Worm (Caenorhabditis elegans) whole organism, L3 larva: ENCODE data around the gene oac-20.

Experiments used
- R02D3.7 ChIP-seq: fragments of 150-350 bp; optimal IDR thresholded peaks from 2 replicates; lab custom pipeline; 2014; ENCODE audit warnings: missing biosample characterization, missing genetic modification characterization
- aly-2 ChIP-seq: fragments of 150-350 bp; optimal IDR thresholded peaks from 2 replicates; lab custom pipeline; 2014; ENCODE audit warnings: missing biosample characterization, missing genetic modification characterization
- ama-1 ChIP-seq: fragments of 150-350 bp; optimal IDR thresholded peaks from 2 replicates; lab custom pipeline; 2018
- ceh-28 ChIP-seq: fragments of 150-350 bp; optimal IDR thresholded peaks from 2 replicates; lab custom pipeline; 2014; ENCODE audit warnings: missing biosample characterization, missing genetic modification reagents, missing genetic modification characterization
- elt-1 ChIP-seq: fragments of 150-350 bp; optimal IDR thresholded peaks from 2 replicates; lab custom pipeline; 2014; ENCODE audit warnings: missing biosample characterization, missing genetic modification characterization
- fkh-10 ChIP-seq: sonication (generic microtip); optimal IDR thresholded peaks from 2 replicates; lab custom pipeline; 2017; ENCODE audit warnings: missing biosample characterization, missing genetic modification reagents, missing genetic modification characterization
- fos-1 ChIP-seq: fragments of 150-350 bp; optimal IDR thresholded peaks from 2 replicates; lab custom pipeline; 2014; ENCODE audit warnings: missing biosample characterization, missing genetic modification characterization
- lin-39 ChIP-seq: fragments of 150-350 bp; optimal IDR thresholded peaks from 2 replicates; lab custom pipeline; 2018; ENCODE audit warnings: missing biosample characterization, missing genetic modification reagents, missing genetic modification characterization
- mdl-1 ChIP-seq: fragments of 150-350 bp; optimal IDR thresholded peaks from 2 replicates; lab custom pipeline; 2014; ENCODE audit warnings: missing biosample characterization, missing genetic modification characterization
- nfya-1 ChIP-seq: sonication (generic microtip); optimal IDR thresholded peaks from 2 replicates; lab custom pipeline; 2017; ENCODE audit warnings: missing genetic modification characterization, mild to moderate bottlenecking, missing compliant biosample characterization, antibody characterized with exemption, moderate library complexity; ENCODE audit not compliant: insufficient read depth
- nhr-12 ChIP-seq: fragments of 150-350 bp; optimal IDR thresholded peaks from 2 replicates; lab custom pipeline; 2014; ENCODE audit warnings: missing biosample characterization, missing genetic modification characterization
- nhr-25 ChIP-seq: sonication (generic microtip); optimal IDR thresholded peaks from 2 replicates; lab custom pipeline; 2017; ENCODE audit warnings: missing biosample characterization, missing genetic modification characterization
- nhr-76 ChIP-seq: fragments of 150-350 bp; sonication (generic microtip); optimal IDR thresholded peaks from 5 replicates; lab custom pipeline; 2014; ENCODE audit warnings: missing biosample characterization, missing genetic modification characterization
- pha-4 ChIP-seq: fragments of 150-350 bp; optimal IDR thresholded peaks from 2 replicates; lab custom pipeline; 2014; ENCODE audit warnings: missing biosample characterization, missing genetic modification reagents, missing genetic modification characterization

ce11 chrV:15969653-15970052, 8.9 kb upstream of the oac-20 start, which contains the start of gene F36G9.7:
- TF ChIP-seq ceh-28 (no peak), elt-1 (tag; lab: Kevin White, UChicago) (no peak), fkh-10 (GFP tag; lab: Kevin White, UChicago) (no peak), nfya-1 (no peak), nhr-76 (no peak), pha-4 (tag; lab: Kevin White, UChicago) (no peak), ama-1 (no peak), mdl-1 (tag; lab: Kevin White, UChicago) (no peak), nhr-12 (no peak), nhr-25 (no peak), R02D3.7 (tag; lab: Kevin White, UChicago) (no peak), aly-2 (tag; lab: Kevin White, UChicago) (no peak), lin-39 (no peak), fos-1 (tag; lab: Kevin White, UChicago) (no peak)
